Worm (Caenorhabditis elegans): ENCODE measurements around the gene Y7A9A.1.

Gene Y7A9A.1

DNA sequence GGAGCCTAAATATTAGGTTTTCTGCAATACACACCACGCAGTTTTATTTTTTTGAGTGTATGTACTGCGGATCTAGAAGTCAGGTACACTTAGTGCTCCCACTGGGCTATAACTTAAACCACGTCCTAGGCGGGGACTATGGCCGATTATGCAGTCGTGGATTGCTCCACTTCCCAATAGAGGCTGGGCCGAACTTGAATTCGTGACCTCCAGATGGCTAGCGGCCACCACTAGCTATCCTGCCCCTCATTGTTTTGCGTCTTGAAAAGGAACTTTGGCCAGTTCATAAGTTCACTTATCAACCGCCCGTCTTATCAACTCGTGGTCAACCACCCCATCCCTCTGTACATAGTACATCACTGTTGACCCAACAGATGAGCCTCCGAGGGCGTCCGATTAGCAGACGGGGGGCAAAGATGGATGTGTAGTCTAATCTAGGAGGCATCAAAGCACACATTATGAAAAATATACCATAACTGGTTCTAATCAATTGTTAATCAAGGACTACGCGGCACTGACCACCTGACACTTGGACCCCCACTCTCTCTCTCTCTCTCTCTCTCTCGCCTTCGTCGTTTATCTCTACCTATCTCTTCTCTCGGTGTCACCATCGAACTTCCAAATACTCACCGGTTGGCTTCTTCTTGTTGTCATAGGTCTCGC is 27.2 kb upstream of the Y7A9A.1 start (continued):
- TF ChIP-seq nhr-28 (tag; optimal IDR thresholded peaks at IDR 0.05) (no peak), elt-1 (tag; optimal IDR thresholded peaks at IDR 0.05) (no peak), unc-39 (tag; optimal IDR thresholded peaks at IDR 0.05) (no peak), ZK546.5 (tag; optimal IDR thresholded peaks at IDR 0.05) (no peak), nhr-12 (tag; optimal IDR thresholded peaks at IDR 0.05) (no peak), aly-2 (tag; optimal IDR thresholded peaks at IDR 0.05) (no peak), ceh-9 (tag; optimal IDR thresholded peaks at IDR 0.05) (no peak), nhr-67 (tag; optimal IDR thresholded peaks at IDR 0.05) (no peak), mdl-1 (tag; optimal IDR thresholded peaks at IDR 0.05) (no peak), egl-5 (tag; optimal IDR thresholded peaks at IDR 0.05) (no peak), nhr-237 (tag; optimal IDR thresholded peaks at IDR 0.05) (no peak), R02D3.7 (tag; optimal IDR thresholded peaks at IDR 0.05) (peak; percentile 15), jun-1 (tag; optimal IDR thresholded peaks at IDR 0.05) (no peak), tbx-2 (tag; optimal IDR thresholded peaks at IDR 0.05) (no peak), lsy-12 (tag; optimal IDR thresholded peaks at IDR 0.05) (no peak), fos-1 (tag; optimal IDR thresholded peaks at IDR 0.05) (no peak), eor-1 (tag; optimal IDR thresholded peaks at IDR 0.05) (no peak), nhr-43 (tag; optimal IDR thresholded peaks at IDR 0.05; ENCODE audit: poor library complexity, severe bottlenecking) (peak; percentile 84), unc-62 (GFP tag; optimal IDR thresholded peaks at IDR 0.05) (no peak), sea-2 (GFP tag; optimal IDR thresholded peaks at IDR 0.05) (no peak), fkh-10 (GFP tag; optimal IDR thresholded peaks at IDR 0.05) (no peak)

DNA sequence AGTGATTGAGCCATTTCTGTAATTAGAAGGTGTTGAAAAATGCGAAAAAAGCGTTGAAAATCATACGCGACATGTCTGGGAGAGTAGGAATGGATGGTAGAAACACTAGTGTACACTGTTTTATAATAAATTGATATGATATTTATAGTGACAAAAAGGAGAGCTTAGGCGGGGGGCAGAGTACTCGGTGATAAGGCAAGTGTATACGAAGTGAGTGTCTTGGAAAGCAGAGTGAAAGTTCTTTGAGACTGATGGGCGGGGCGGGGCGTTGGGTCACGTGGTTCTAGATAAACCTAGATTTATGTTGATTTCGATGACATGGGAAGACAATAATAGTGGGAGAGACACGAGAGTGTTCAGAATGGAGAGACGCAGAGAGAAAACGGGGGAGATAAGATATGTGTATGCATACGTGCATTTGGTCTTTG is 26.2 kb upstream of the Y7A9A.1 start, which contains the start of gene gln-3:
Gene gln-3, minus strand, starts transcription at position 73 of the 428 bp plus-strand sequence.
- TF ChIP-seq ama-1 (optimal IDR thresholded peaks at IDR 0.05) (peak; percentile 86), unc-62 (GFP tag; optimal IDR thresholded peaks at IDR 0.05) (no peak), unc-39 (tag; optimal IDR thresholded peaks at IDR 0.05) (no peak), ceh-9 (tag; optimal IDR thresholded peaks at IDR 0.05) (no peak), nhr-77 (tag; optimal IDR thresholded peaks at IDR 0.05) (no peak), jun-1 (tag; optimal IDR thresholded peaks at IDR 0.05) (peak; percentile 73), nhr-23 (tag; optimal IDR thresholded peaks at IDR 0.05) (peak; percentile 57), tbx-2 (tag; optimal IDR thresholded peaks at IDR 0.05) (no peak), ztf-11 (tag; optimal IDR thresholded peaks at IDR 0.05) (no peak), nhr-28 (tag; optimal IDR thresholded peaks at IDR 0.05) (no peak), elt-2 (tag; optimal IDR thresholded peaks at IDR 0.05) (peak; percentile 92), lin-15B (tag; optimal IDR thresholded peaks at IDR 0.05) (no peak), ceh-16 (tag; optimal IDR thresholded peaks at IDR 0.05) (no peak), nfya-1 (tag; optimal IDR thresholded peaks at IDR 0.05; ENCODE audit: insufficient read depth) (peak; percentile 23), pha-4 (tag; optimal IDR thresholded peaks at IDR 0.05) (peak; percentile 28), nhr-43 (tag; optimal IDR thresholded peaks at IDR 0.05; ENCODE audit: poor library complexity, severe bottlenecking) (peak; percentile 67), nhr-11 (tag; optimal IDR thresholded peaks at IDR 0.05) (no peak), elt-1 (tag; optimal IDR thresholded peaks at IDR 0.05) (no peak), nhr-12 (tag; optimal IDR thresholded peaks at IDR 0.05) (no peak), pqm-1 (tag; optimal IDR thresholded peaks at IDR 0.05) (peak; percentile 65), fkh-10 (GFP tag; optimal IDR thresholded peaks at IDR 0.05) (no peak), elt-3 (tag; optimal IDR thresholded peaks at IDR 0.05) (no peak), R02D3.7 (tag; optimal IDR thresholded peaks at IDR 0.05) (no peak)

DNA sequence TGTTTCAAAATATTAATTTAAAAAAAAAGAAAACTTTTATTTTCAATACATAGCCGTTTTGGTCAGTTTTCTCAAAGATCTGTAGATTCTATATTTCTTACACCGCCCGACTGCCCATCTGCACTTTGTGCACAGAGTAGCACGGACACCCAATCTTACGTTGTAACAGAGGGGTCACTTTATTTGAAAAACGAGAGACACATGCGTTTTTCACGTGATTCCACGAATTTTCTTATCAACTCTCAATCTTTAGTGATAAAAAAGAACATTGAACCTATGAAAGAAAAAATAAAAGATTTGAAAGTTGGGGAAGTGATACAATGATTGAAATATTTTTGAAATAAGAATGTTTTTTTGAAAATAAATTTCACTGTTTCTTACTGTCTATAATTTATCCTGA is 25.5 kb upstream of the Y7A9A.1 start:
- TF ChIP-seq hmg-11 (tag; optimal IDR thresholded peaks at IDR 0.05) (no peak), ama-1 (optimal IDR thresholded peaks at IDR 0.05) (peak; percentile 74), nhr-23 (tag; optimal IDR thresholded peaks at IDR 0.05) (peak; percentile 25), lsy-12 (tag; optimal IDR thresholded peaks at IDR 0.05) (no peak), fkh-2 (tag; optimal IDR thresholded peaks at IDR 0.05) (no peak), pqm-1 (tag; optimal IDR thresholded peaks at IDR 0.05) (peak; percentile 61), nhr-11 (tag; optimal IDR thresholded peaks at IDR 0.05) (no peak), egl-27 (tag; optimal IDR thresholded peaks at IDR 0.05) (no peak), nhr-43 (tag; optimal IDR thresholded peaks at IDR 0.05; ENCODE audit: poor library complexity, severe bottlenecking) (peak; percentile 39), nhr-12 (tag; optimal IDR thresholded peaks at IDR 0.05) (no peak), mml-1 (tag; optimal IDR thresholded peaks at IDR 0.05) (peak; percentile 83), sea-2 (GFP tag; optimal IDR thresholded peaks at IDR 0.05) (no peak), elt-3 (tag; optimal IDR thresholded peaks at IDR 0.05) (no peak), aly-2 (tag; optimal IDR thresholded peaks at IDR 0.05) (no peak), elt-2 (tag; optimal IDR thresholded peaks at IDR 0.05) (peak; percentile 62), ZK546.5 (tag; optimal IDR thresholded peaks at IDR 0.05) (no peak), fkh-10 (GFP tag; optimal IDR thresholded peaks at IDR 0.05) (no peak), ceh-9 (tag; optimal IDR thresholded peaks at IDR 0.05) (no peak), ztf-11 (tag; optimal IDR thresholded peaks at IDR 0.05) (no peak), nhr-237 (tag; optimal IDR thresholded peaks at IDR 0.05) (no peak), fos-1 (tag; optimal IDR thresholded peaks at IDR 0.05) (no peak)
